Fruit fly (Drosophila melanogaster) ovary, adult (tissue): Measurements from ENCODE around the gene Sas-6.

Experiments used
- CG17801 ChIP-seq: fragments of 200-800 bp; optimal IDR thresholded peaks from 2 replicates; lab custom pipeline; 2019; ENCODE audit warnings: missing biosample characterization, mild to moderate bottlenecking, missing genetic modification characterization, moderate library complexity; ENCODE audit not compliant: partially characterized antibody

Gene Sas-6

DNA sequence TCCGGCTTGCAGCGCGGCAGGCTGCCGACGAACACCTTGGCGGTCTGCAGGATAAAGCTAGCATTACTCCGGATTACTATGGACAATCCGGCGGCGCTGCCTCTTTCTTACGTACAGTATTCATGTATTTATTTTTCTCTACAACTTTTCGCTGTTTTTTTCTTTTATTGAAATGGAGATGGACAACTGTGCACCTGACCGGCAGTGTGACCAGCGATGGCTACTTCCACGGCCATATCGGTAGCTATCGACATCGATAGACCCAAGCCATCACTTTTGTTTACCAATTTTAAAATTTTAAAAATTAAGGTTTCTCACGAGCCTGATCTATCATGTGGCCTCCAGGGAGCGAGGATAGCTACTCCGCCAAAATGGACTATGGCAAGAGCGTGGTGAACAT lies at the start of gene Sas-6, which contains the start of gene CG7903:
Sas-6 (plus strand) TSS at position 323 of the 400 bp plus-strand sequence.
CG7903 (minus strand) TSS at position 197 of the 400 bp plus-strand sequence.
- peak; percentile 1 for TF ChIP-seq CG17801

DNA sequence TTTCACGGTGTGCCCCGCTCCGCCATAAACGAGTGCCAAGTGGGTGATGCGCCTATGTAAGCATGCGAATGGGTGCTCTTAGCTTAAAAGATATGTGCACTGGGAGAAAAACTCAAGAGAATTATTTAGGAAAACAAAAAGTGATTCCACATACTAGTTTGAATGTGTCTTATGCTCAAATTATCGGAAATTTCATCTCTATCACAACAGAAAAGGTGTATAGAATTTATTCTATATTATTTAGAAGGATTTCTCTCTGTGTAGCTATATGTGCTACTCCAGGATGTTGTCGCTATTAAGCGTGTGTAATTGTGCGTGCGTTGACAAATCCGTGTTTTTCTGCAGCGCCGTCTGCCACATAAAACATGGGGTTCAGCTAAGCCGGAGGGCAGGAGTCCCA lies 35.8 kb upstream of the Sas-6 start:
- TF ChIP-seq CG17801: no peak

DNA sequence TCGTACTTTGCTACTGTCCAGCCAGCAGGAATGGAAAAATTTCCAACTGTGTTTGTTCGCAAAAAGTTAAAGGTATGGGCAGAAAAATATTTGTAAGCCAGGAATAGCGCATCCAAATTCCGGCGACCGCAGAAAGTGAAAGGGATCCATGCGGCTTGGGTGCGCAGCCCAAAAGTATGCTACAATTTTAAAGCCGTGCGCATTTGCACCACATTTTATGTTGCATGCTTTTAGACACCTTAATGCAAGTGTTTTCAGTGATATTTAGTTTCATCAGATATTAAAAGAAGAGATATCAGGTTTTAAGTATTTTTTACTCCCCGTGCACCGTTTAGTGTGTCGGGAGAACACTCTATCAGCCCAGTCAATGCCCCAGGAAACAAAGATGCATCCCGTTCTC lies 32.1 kb upstream of the Sas-6 start:
- no peak for TF ChIP-seq CG17801

DNA sequence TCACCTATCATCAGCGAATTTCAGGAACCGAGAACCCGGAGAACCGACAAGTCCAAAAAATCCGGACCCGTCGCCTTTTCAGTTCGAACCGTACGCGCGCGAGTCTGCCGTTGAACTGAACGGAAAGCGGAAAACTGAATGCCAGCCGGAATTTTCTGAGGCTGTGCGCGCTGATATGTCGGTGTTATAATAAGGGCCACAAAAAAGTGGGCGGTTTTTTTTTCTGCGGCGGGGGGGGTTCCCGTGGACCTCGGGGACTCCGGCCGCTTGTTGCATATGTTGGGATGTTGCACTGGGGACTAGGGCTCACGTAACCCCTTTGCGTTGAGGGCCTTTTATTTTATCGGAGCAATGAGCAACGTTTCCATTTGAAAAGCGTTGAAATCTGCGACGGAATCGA lies 25.8 kb upstream of the Sas-6 start, which contains the start of gene TkR99D:
TkR99D (minus strand) TSS at position 101 of the 400 bp plus-strand sequence.
- no peak for TF ChIP-seq CG17801

DNA sequence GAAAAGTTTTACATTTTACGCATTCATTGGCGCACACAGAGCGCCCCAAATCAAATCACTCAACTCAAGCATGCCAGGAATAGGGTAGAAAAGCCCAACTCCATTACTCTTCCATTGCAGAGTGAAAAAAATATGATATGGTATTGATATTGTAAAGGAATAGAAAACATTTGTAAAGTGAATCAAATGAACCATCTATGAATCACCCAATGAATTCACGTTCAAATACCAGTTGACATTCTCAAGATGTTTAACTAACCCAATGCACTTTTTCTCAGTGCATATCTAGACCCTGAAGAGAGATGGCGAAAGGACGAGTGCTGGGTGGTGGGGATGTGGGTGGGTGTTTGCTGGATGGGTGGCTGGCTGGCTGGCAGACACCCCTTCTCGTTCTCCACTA lies 16.6 kb upstream of the Sas-6 start:
- no peak for TF ChIP-seq CG17801

DNA sequence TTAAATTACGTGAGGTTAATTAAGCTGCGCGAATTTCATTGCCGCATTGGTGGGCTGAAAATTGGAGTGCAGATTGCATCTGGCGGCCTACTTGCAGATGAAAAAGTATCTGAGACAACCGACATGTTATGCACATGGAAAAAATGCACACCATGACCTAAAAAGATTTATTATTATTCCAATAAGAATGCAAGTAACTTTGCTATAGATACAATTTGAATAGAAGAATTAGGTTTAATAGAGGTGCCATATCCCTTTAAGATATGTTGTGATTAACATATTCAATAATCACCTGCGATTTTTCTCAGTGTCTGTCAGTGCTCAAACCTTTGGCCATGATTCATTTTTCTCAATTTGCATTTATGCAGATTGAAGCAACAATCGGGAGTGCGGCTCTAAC lies 13.7 kb upstream of the Sas-6 start:
- TF ChIP-seq CG17801: no peak

DNA sequence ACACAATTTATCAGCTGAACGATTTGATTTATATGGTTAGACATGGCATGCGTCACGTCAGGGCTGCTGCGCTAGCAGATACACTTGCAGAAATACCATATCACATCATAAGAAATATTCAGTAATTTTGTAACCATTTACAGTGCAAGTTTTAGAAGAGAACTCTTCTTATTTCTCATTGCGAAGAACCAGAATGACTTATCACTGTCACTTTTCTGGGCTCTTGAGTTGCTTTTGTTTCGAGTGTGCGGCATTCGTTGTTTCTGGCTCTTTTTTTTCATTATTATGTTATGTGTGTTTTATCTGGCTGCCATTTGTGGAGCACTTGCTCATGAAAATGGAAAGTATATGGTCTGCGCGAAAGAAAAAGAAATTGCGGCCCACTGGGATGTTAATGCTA lies 13.1 kb upstream of the Sas-6 start:
- TF ChIP-seq CG17801: no peak

DNA sequence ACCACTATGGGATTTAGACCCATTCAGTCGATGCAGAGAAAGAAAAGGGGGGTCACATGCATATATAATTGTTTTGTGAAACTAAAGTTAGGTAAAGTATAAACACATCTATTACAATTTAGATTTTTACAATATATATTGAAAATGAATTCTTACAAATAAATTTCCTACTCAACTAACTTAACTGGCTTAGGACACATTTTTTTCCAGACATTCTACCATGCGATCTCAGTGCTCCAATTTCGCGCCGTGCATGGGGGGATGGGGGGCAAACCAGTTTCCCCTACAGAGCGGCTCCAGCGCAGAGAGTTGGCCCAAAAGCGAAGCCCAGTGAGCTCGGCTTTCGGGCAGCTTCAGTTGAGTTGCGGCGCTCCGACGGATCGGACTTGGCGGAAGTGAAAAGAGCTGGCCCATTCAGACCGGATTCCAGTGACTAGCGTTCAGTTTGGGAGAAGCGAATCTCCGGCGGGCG lies 12.0 kb upstream of the Sas-6 start, which contains the start of gene CG7896:
CG7896 (plus strand) TSS at position 354 of the 472 bp plus-strand sequence.
- TF ChIP-seq CG17801: no peak

DNA sequence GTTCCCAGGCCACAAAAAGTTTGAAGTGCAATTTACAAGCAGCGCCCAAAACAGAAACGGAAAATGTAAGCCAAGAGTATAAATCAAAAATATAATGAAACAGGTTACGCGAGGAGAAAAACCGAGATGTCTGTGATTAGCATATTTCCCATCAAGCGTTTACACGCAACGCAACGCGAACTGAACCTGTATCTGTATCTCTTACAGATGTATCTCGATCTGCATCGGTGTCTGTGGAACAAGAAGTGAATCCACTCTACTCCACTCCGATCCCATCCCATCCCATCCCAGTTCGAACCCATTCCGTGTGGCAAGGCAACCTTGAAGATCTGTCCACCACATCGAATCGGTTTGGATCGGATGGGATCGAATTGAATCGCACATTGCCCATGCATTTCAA lies 11.3 kb upstream of the Sas-6 start:
- no peak for TF ChIP-seq CG17801

DNA sequence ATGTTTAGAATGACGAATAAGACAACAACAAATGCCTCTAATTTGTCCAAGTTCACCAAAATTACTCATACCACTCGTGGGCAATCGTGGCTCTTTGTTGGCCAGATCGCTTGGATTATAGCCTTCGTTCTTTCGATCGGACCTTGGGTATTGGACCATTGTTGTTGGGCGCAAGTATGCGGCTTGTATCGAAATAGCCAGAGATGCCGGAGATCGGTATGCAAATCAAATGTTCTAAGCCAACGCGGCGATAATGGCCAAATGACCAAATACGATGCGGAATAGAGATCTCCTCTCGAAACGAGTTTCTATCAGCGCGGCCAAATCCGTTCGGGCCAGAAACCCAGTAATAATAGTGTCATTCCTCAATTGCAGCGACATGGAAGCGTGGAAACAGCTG lies 9.9 kb upstream of the Sas-6 start:
- TF ChIP-seq CG17801: no peak

DNA sequence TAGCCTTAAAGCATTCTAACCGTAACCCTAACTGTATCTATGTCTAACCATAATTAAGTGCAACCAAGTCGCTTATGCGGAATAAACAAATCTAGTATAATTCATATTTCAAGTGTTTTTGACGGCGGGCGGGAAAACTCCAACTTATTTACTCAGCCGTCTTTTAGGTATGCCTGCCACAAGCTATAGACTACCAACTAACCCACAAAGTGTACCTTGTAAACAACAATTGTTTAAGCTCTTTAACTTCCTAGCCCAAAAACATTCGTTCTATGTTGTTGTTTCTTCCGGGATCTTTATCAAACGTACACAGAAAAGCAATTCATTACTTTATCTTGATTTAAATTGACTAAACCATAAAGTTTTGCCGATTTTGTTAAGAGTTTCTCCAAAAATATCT lies 4.5 kb upstream of the Sas-6 start:
- no peak for TF ChIP-seq CG17801

DNA sequence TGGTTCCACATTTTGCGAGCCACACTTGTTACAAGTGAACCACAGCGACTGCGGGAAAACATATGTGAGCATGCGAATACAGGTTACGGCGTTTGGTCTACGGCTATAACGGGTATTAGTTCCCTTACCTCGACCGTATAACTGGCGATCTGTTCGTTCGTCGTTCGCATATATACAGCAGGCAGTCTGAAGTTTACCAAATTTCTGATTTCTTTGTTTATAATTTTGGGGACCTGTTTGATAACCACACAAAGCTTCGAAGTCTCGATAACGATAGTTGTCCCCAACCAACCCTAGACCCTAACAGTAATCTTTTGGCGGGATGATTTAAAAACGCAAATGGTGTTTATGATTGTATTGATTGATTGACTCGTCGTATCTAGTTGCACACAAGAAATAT lies 2.0 kb upstream of the Sas-6 start, which contains the start of gene Acph-1:
Acph-1 (minus strand) TSS at position 278 of the 400 bp plus-strand sequence.
- no peak for TF ChIP-seq CG17801

DNA sequence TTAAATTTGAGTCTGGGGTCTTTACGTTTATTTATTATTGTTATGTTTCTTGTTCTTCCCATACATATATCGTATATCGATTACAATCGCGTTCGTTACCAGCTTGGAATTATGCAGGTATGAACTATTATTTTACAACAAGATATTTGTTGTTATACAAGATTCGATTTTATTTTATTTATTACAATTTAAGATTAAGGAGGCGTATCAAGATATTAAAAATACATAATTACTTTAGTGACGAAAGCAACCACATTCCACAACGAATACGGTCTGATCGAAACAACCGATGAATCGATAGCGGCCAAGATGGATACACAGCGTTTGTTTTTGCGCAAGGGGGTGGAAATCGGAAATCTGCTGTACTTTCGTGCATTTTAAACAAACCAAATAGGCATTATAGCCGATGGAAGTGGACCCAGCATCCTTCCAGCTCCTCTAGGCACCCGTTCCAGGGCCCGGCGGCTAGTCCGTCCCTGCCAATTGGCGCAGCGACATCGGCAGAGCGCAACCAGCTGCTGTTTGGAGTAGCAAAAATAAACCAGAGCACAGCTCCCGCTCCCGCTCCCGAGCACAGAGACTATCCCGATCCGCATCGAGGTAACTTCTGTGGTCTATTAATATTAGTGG lies 2.6 kb downstream of the Sas-6 start, which contains the start of the genes CG15525 and CG11504:
CG15525 (minus strand) TSS at position 70 of the 630 bp plus-strand sequence.
CG11504 (plus strand) TSS at position 294 of the 630 bp plus-strand sequence.
- peak; percentile 36 for TF ChIP-seq CG17801

DNA sequence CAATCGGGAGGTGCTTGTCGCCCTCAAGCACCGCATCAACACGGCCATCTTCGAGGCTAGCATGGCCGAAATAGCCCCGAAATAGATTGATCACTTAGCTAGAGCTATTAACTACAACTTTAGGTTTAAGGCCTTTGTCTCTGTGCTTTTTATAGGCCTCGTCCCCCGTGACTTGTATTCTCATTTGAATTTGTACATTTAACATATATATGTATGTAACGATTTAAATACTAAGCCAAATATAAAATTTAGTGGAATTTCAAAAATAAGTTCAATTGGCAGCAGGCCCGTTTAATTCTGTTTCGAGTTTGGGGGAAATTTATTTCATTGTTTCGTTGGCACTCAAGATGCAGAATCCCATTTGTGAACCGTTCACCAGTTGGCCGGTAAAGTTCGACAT lies 4.3 kb downstream of the Sas-6 start, which contains the start of gene CG34298:
CG34298 (plus strand) TSS at position 301 of the 400 bp plus-strand sequence.
- no peak for TF ChIP-seq CG17801

DNA sequence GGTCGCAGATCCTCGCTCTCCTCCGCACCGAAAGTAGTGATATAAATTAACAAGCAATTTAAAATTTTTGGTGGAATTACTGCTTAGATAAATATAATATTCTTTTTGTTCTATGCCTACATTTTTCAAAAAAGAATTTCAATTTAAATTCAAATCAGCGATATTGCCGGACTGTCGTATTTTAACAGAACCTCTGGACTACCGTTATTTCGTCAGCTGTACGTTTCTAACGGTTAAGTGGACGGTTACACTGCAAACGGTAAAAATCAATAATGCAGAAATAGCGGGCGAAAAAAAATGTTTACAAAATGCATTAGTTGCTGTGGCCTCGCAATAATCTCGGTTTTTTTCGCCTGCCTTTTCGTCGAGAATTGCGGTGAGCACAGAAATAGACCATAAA lies 5.1 kb downstream of the Sas-6 start, which contains the start of gene Tace:
Tace (plus strand) TSS at position 245 of the 400 bp plus-strand sequence.
- no peak for TF ChIP-seq CG17801

DNA sequence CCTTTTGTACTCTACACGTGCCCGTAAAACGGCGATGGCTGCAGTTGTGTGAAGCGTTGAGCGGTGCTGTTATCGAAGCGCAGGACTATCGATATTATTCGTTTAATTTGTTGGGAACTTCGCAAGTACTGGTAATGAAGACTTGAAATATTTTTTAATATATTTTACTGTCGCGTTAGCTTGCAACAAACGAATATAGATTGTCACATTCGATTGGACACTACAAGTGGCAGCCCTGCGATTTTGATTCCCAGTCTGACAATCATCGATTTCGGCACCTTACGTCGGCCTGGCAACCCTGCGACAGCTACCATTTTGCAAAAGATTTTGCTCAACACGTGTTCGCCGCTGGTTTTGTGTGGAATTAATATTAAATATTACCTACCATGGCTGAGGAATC lies 9.5 kb downstream of the Sas-6 start, which contains the start of the genes Nlp and Nph:
Nlp (plus strand) TSS at position 138 of the 400 bp plus-strand sequence.
Nph (minus strand) TSS at position 214 of the 400 bp plus-strand sequence.
- TF ChIP-seq CG17801: peak; percentile 59

DNA sequence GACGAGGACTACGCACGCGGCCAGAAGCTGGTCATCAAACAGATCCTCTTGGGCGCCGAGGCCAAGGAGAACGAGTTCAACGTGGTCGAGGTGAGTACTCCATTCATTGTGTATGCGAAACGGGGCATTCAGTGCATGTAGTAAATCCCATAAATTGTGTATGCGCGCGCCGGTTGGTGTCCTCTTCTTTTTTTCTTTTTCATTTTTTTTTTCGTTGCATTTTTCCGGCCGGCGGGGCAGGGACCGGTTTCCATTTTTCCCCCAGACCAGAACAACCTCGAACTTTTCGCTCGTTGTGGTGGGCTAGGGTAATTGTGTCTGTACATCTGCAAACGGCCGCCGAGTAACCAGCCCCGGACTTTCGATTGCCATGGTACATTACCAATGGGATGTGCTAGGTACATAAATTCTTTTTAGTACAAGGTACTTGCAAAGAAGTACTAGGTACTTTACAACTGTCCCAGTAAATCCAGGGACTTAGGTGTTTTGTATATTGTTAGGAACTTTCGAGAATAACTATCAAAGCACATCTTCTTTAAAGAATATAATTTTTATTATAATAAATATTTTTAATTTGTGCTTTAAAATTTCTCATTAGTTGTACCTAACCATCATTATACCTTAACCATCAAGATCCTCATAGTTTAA lies 10.3 kb downstream of the Sas-6 start:
- TF ChIP-seq CG17801: no peak
